Fruit fly (Drosophila melanogaster) whole organism, embryonic: ENCODE results near the gene CG42591.

ENCODE experiments used
- Abd-B ChIP-seq: fragments of 200-800 bp; sonication (Bioruptor generic); optimal IDR thresholded peaks from 2 replicates; lab custom pipeline; 2018; ENCODE audit warnings: missing biosample characterization, mild to moderate bottlenecking, missing genetic modification characterization, moderate library complexity
- Atf6 ChIP-seq: fragments of 200-800 bp; sonication (Bioruptor generic); IDR thresholded peaks from 2 replicates; pipeline ENCODE4 v1.3.6; 2022; ENCODE audit warnings: missing biosample characterization, missing genetic modification characterization
- BEAF-32 ChIP-seq: fragments of 200-800 bp; sonication (Bioruptor generic); optimal IDR thresholded peaks from 3 replicates; lab custom pipeline; 2017; ENCODE audit warnings: missing biosample characterization, missing genetic modification characterization, mild to moderate bottlenecking, moderate library complexity, missing genetic modification reagents
- CG11247 ChIP-seq: fragments of 200-800 bp; sonication (Bioruptor generic); IDR thresholded peaks from 2 replicates; pipeline ENCODE4 v1.3.6; 2022; ENCODE audit warnings: missing biosample characterization, missing genetic modification characterization
- CG12155 ChIP-seq: fragments of 200-800 bp; sonication (Bioruptor generic); optimal IDR thresholded peaks from 3 replicates; lab custom pipeline; 2016; ENCODE audit warnings: missing biosample characterization, missing genetic modification characterization
- CG12391 ChIP-seq: fragments of 200-800 bp; sonication (Bioruptor generic); optimal IDR thresholded peaks from 3 replicates; lab custom pipeline; 2018; ENCODE audit warnings: missing biosample characterization, mild to moderate bottlenecking, missing genetic modification characterization, moderate library complexity
- CG12942 ChIP-seq: fragments of 200-800 bp; sonication (Bioruptor generic); optimal IDR thresholded peaks from 3 replicates; lab custom pipeline; 2016; ENCODE audit warnings: missing biosample characterization, missing genetic modification characterization
- CG13894 ChIP-seq: fragments of 200-800 bp; sonication (Bioruptor generic); optimal IDR thresholded peaks from 3 replicates; lab custom pipeline; 2018; ENCODE audit warnings: missing biosample characterization, mild to moderate bottlenecking, missing genetic modification characterization, moderate library complexity
- CG14050 ChIP-seq: fragments of 200-800 bp; sonication (Bioruptor generic); IDR thresholded peaks from 3 replicates; pipeline ENCODE4 v1.3.6; 2022; ENCODE audit warnings: missing biosample characterization, missing genetic modification characterization
- CG15073 ChIP-seq: fragments of 200-800 bp; sonication (Bioruptor generic); optimal IDR thresholded peaks from 2 replicates; lab custom pipeline; 2016; ENCODE audit warnings: missing biosample characterization, missing genetic modification characterization
- CG2129 ChIP-seq: fragments of 200-800 bp; sonication (Bioruptor generic); IDR thresholded peaks from 2 replicates; pipeline ENCODE4 v1.3.6; 2022; ENCODE audit warnings: missing biosample characterization, missing genetic modification characterization; ENCODE audit not compliant: partially characterized antibody
- CG2199 ChIP-seq: fragments of 200-800 bp; sonication (Bioruptor generic); IDR thresholded peaks from 3 replicates; pipeline ENCODE4 v1.3.6; 2022; ENCODE audit warnings: missing biosample characterization, missing genetic modification characterization
- CG3726 ChIP-seq: fragments of 200-800 bp; sonication (Bioruptor generic); IDR thresholded peaks from 3 replicates; pipeline ENCODE4, ENCODE4 v1.3.6; 2022; ENCODE audit warnings: missing biosample characterization, missing genetic modification characterization
- CG6689 ChIP-seq: fragments of 200-800 bp; sonication (Bioruptor generic); IDR thresholded peaks from 2 replicates; pipeline ENCODE4 v1.3.6; 2022; ENCODE audit warnings: missing biosample characterization, missing genetic modification characterization
- CG6854 ChIP-seq: fragments of 200-800 bp; sonication (Bioruptor generic); optimal IDR thresholded peaks from 3 replicates; lab custom pipeline; 2017; ENCODE audit warnings: missing biosample characterization, mild to moderate bottlenecking, missing genetic modification characterization
- CG8290 ChIP-seq, 3 experiments: fragments of 200-800 bp; sonication (Bioruptor generic); optimal IDR thresholded peaks; 2 replicates each; lab custom pipeline; 2016 to 2019; ENCODE audit warnings: missing biosample characterization in 3 of 3, missing genetic modification characterization in 3 of 3, mild to moderate bottlenecking in 2 of 3, moderate library complexity in 1 of 3
- CG8765 ChIP-seq: fragments of 200-800 bp; sonication (Bioruptor generic); IDR thresholded peaks from 2 replicates; pipeline ENCODE4 v1.3.6; 2022; ENCODE audit warnings: missing biosample characterization, missing genetic modification characterization
- CG9609 ChIP-seq: fragments of 200-800 bp; sonication (Bioruptor generic); optimal IDR thresholded peaks from 3 replicates; lab custom pipeline; 2016; ENCODE audit warnings: missing biosample characterization, missing genetic modification characterization
- D ChIP-seq, 2 experiments: fragments of 200-800 bp in 1 of 2; fragments of >200 bp in 1 of 2; sonication (Bioruptor generic) in 1 of 2; optimal IDR thresholded peaks; 2 replicates in 1 of 2; 3 replicates in 1 of 2; lab custom pipeline; 2017; ENCODE audit warnings: mild to moderate bottlenecking in 1 of 2, missing biosample characterization in 1 of 2, missing genetic modification characterization in 1 of 2, missing genetic modification reagents in 1 of 2
- D19A ChIP-seq: fragments of 200-800 bp; optimal IDR thresholded peaks from 3 replicates; lab custom pipeline; 2019; ENCODE audit warnings: missing biosample characterization, mild to moderate bottlenecking, missing genetic modification characterization, moderate library complexity
- E2f1 ChIP-seq: fragments of 200-800 bp; sonication (Bioruptor generic); IDR thresholded peaks from 2 replicates; pipeline ENCODE4 v1.3.6; 2022; ENCODE audit warnings: missing biosample characterization, missing genetic modification characterization
- Elba2 ChIP-seq: fragments of 200-800 bp; sonication (Bioruptor generic); optimal IDR thresholded peaks from 3 replicates; lab custom pipeline; 2016; ENCODE audit warnings: missing biosample characterization, missing genetic modification characterization
- H15 ChIP-seq: fragments of 200-800 bp; sonication (Bioruptor generic); IDR thresholded peaks from 3 replicates; pipeline ENCODE4 v1.3.6; 2022; ENCODE audit warnings: missing biosample characterization, missing genetic modification characterization
- HLH4C ChIP-seq: fragments of 200-800 bp; sonication (Bioruptor generic); IDR thresholded peaks from 3 replicates; pipeline ENCODE4 v1.3.6; 2022; ENCODE audit warnings: missing biosample characterization, missing genetic modification characterization; ENCODE audit not compliant: partially characterized antibody
- HLHmδ ChIP-seq: fragments of 200-800 bp; sonication (Bioruptor generic); optimal IDR thresholded peaks from 2 replicates; lab custom pipeline; 2018; ENCODE audit warnings: missing biosample characterization, mild to moderate bottlenecking, missing genetic modification characterization, moderate library complexity
- HmgZ ChIP-seq: fragments of 200-800 bp; sonication (Bioruptor generic); optimal IDR thresholded peaks from 2 replicates; lab custom pipeline; 2018; ENCODE audit warnings: missing biosample characterization, mild to moderate bottlenecking, missing genetic modification characterization
- Hr78 ChIP-seq, 2 experiments: fragments of 200-800 bp in 1 of 2; fragments of >200 bp in 1 of 2; sonication (Bioruptor generic) in 1 of 2; optimal IDR thresholded peaks; 2 replicates each; lab custom pipeline; 2017 to 2019; ENCODE audit warnings: missing biosample characterization in 2 of 2, missing genetic modification characterization in 2 of 2, mild to moderate bottlenecking in 1 of 2, moderate library complexity in 1 of 2
- Mad ChIP-seq: fragments of 200-800 bp; sonication (Bioruptor generic); optimal IDR thresholded peaks from 2 replicates; lab custom pipeline; 2016; ENCODE audit warnings: missing biosample characterization, missing genetic modification characterization
- NC2β ChIP-seq: fragments of 200-800 bp; sonication (Bioruptor generic); optimal IDR thresholded peaks from 2 replicates; lab custom pipeline; 2016; ENCODE audit warnings: missing biosample characterization, missing genetic modification characterization
- NK7.1 ChIP-seq: fragments of 200-800 bp; sonication (Bioruptor generic); optimal IDR thresholded peaks from 3 replicates; lab custom pipeline; 2016; ENCODE audit warnings: missing biosample characterization, missing genetic modification characterization
- amos ChIP-seq: fragments of 200-800 bp; sonication (Bioruptor generic); IDR thresholded peaks from 2 replicates; pipeline ENCODE4 v1.3.6; 2022; ENCODE audit warnings: missing biosample characterization, missing genetic modification characterization; ENCODE audit not compliant: partially characterized antibody
- ap ChIP-seq: fragments of 200-800 bp; sonication (Bioruptor generic); IDR thresholded peaks from 2 replicates; pipeline ENCODE4 v1.3.6; 2022; ENCODE audit warnings: missing biosample characterization, missing genetic modification characterization
- ato ChIP-seq: fragments of 200-800 bp; sonication (Bioruptor generic); IDR thresholded peaks from 2 replicates; pipeline ENCODE4 v1.3.6; 2022; ENCODE audit warnings: missing biosample characterization, missing genetic modification characterization; ENCODE audit not compliant: partially characterized antibody
- bigmax ChIP-seq: fragments of 200-800 bp; sonication (Bioruptor generic); optimal IDR thresholded peaks from 2 replicates; lab custom pipeline; 2018; ENCODE audit warnings: missing biosample characterization, mild to moderate bottlenecking, missing genetic modification characterization
- bsh ChIP-seq, 2 experiments: fragments of 200-800 bp; sonication (Bioruptor generic); optimal IDR thresholded peaks; 2 replicates each; lab custom pipeline; 2017 to 2018; ENCODE audit warnings: mild to moderate bottlenecking in 2 of 2, missing biosample characterization in 2 of 2, missing genetic modification characterization in 2 of 2, moderate library complexity in 1 of 2
- caup ChIP-seq: fragments of 200-800 bp; sonication (Bioruptor generic); optimal IDR thresholded peaks from 3 replicates; lab custom pipeline; 2017; ENCODE audit warnings: missing biosample characterization, mild to moderate bottlenecking, missing genetic modification characterization, moderate library complexity; ENCODE audit not compliant: severe bottlenecking
- grn ChIP-seq: fragments of 200-800 bp; sonication (Bioruptor generic); optimal IDR thresholded peaks from 3 replicates; lab custom pipeline; 2017; ENCODE audit warnings: missing biosample characterization, missing genetic modification characterization
- gsb-n ChIP-seq: fragments of 200-800 bp; sonication (Bioruptor generic); optimal IDR thresholded peaks from 3 replicates; lab custom pipeline; 2018; ENCODE audit warnings: missing biosample characterization, mild to moderate bottlenecking, missing genetic modification characterization
- knrl ChIP-seq: fragments of 200-800 bp; sonication (Bioruptor generic); IDR thresholded peaks from 3 replicates; pipeline ENCODE4 v1.3.6; 2022; ENCODE audit warnings: missing biosample characterization, missing genetic modification characterization; ENCODE audit not compliant: partially characterized antibody
- maf-S ChIP-seq: fragments of 200-800 bp; sonication (Bioruptor generic); optimal IDR thresholded peaks from 2 replicates; lab custom pipeline; 2016; ENCODE audit warnings: missing biosample characterization, missing genetic modification characterization
- odd ChIP-seq: fragments of 200-800 bp; sonication (Bioruptor generic); optimal IDR thresholded peaks from 2 replicates; lab custom pipeline; 2017; ENCODE audit warnings: missing biosample characterization, mild to moderate bottlenecking, missing genetic modification characterization
- p53 ChIP-seq: fragments of 200-800 bp; sonication (Bioruptor generic); optimal IDR thresholded peaks from 2 replicates; lab custom pipeline; 2016; ENCODE audit warnings: missing biosample characterization, missing genetic modification characterization
- pzg ChIP-seq: fragments of 200-800 bp; sonication (Bioruptor generic); optimal IDR thresholded peaks from 3 replicates; lab custom pipeline; 2018; ENCODE audit warnings: missing biosample characterization, mild to moderate bottlenecking, missing genetic modification characterization, moderate library complexity
- sens ChIP-seq: fragments of 200-800 bp; sonication (Bioruptor generic); peaks from one replicate; lab custom pipeline; 2016; ENCODE audit warnings: missing biosample characterization, missing genetic modification characterization
- sug ChIP-seq: fragments of 200-800 bp; optimal IDR thresholded peaks from 2 replicates; lab custom pipeline; 2019; ENCODE audit warnings: missing biosample characterization, mild to moderate bottlenecking, missing genetic modification characterization, moderate library complexity
- tgo ChIP-seq: fragments of 200-800 bp; sonication (Bioruptor generic); IDR thresholded peaks from 3 replicates; pipeline ENCODE4 v1.3.6; 2022; ENCODE audit warnings: missing biosample characterization, missing genetic modification characterization
- vnd ChIP-seq: fragments of 200-800 bp; sonication (Bioruptor generic); IDR thresholded peaks from 3 replicates; pipeline ENCODE4 v1.3.6; 2022; ENCODE audit warnings: missing biosample characterization, missing genetic modification characterization; ENCODE audit not compliant: partially characterized antibody

Gene CG42591

dm6 chr3L:8065575-8066410 is 4.0 kb downstream of the CG42591 start (continued):
- peak; percentile 77 for TF ChIP-seq HLH4C (GFP tag; lab: Robert Waterston, UW)
- TF ChIP-seq E2f1 (GFP tag; lab: Robert Waterston, UW) = no peak
- TF ChIP-seq CG14050 (GFP tag; lab: Robert Waterston, UW) = no peak
- no peak for TF ChIP-seq sug (tag; lab: Kevin White, UChicago)
- no peak for TF ChIP-seq bigmax
- no peak for TF ChIP-seq HmgZ (tag; lab: Kevin White, UChicago)
- TF ChIP-seq knrl (GFP tag; lab: Robert Waterston, UW) = peak; percentile 67
- peak; percentile 34 for TF ChIP-seq gsb-n (tag; lab: Kevin White, UChicago)
- TF ChIP-seq Elba2 (GFP tag; lab: Kevin White, UChicago) = no peak
- TF ChIP-seq Hr78 (GFP tag; optimal IDR thresholded peaks at IDR 0.05; lab: Kevin White, UChicago) = no peak
- TF ChIP-seq CG11247 (GFP tag; lab: Robert Waterston, UW) = no peak
- peak; percentile 39 for TF ChIP-seq D19A
- TF ChIP-seq Abd-B = no peak
- no peak for TF ChIP-seq CG9609 (GFP tag; lab: Kevin White, UChicago)
- no peak for TF ChIP-seq H15 (GFP tag; lab: Robert Waterston, UW)
- no peak for TF ChIP-seq CG12942 (GFP tag; lab: Kevin White, UChicago)
- TF ChIP-seq CG3726 = no peak
- peak; percentile 57 for TF ChIP-seq sens
- TF ChIP-seq BEAF-32 (GFP tag; lab: Kevin White, UChicago) = no peak
- TF ChIP-seq odd (GFP tag; lab: Kevin White, UChicago) = no peak
- no peak for TF ChIP-seq ap
- TF ChIP-seq CG12391 (tag; lab: Kevin White, UChicago) = peak; percentile 28
- peak in 1 of 2 experiments; percentile 14 for TF ChIP-seq bsh (GFP tag; optimal IDR thresholded peaks at IDR 0.05; lab: Kevin White, UChicago)
- TF ChIP-seq NK7.1 (GFP tag; lab: Kevin White, UChicago) = no peak
- no peak for TF ChIP-seq CG8290 (GFP tag; optimal IDR thresholded peaks at IDR 0.05; lab: Kevin White, UChicago)
- peak in 1 of 2 experiments; percentile 18 for TF ChIP-seq CG8290 (tag; optimal IDR thresholded peaks at IDR 0.05; lab: Kevin White, UChicago)
- TF ChIP-seq CG2129 (GFP tag; lab: Robert Waterston, UW) = no peak
- no peak for TF ChIP-seq grn (GFP tag; lab: Kevin White, UChicago)
- peak; percentile 64; the same call in 2 of the 3 replicates for TF ChIP-seq vnd (GFP tag; lab: Robert Waterston, UW)
- no peak for TF ChIP-seq CG6689 (GFP tag; lab: Robert Waterston, UW)
- TF ChIP-seq amos (GFP tag; lab: Robert Waterston, UW) = peak; percentile 89
- no peak for TF ChIP-seq Mad (GFP tag; lab: Kevin White, UChicago)
- peak; percentile 85 for TF ChIP-seq ato (GFP tag; lab: Robert Waterston, UW)
- TF ChIP-seq p53 (GFP tag; lab: Kevin White, UChicago) = no peak
- no peak for TF ChIP-seq CG6854 (GFP tag; lab: Kevin White, UChicago)
- TF ChIP-seq NC2β = no peak
- no peak for TF ChIP-seq maf-S (GFP tag; lab: Kevin White, UChicago)
- no peak for TF ChIP-seq caup (GFP tag; lab: Kevin White, UChicago)
- no peak for TF ChIP-seq tgo (GFP tag; lab: Robert Waterston, UW)
- TF ChIP-seq Atf6 (GFP tag; lab: Robert Waterston, UW) = no peak
- no peak for TF ChIP-seq CG8765
- TF ChIP-seq CG15073 = no peak
- TF ChIP-seq CG13894 (tag; lab: Kevin White, UChicago) = no peak
- no peak for TF ChIP-seq D (optimal IDR thresholded peaks at IDR 0.05; lab: Kevin White, UChicago)
- no peak for TF ChIP-seq D (GFP tag; optimal IDR thresholded peaks at IDR 0.05; lab: Kevin White, UChicago)
- TF ChIP-seq CG2199 = 0 out of 3 replicates have a peak, but pooled peaks have one; percentile 41
- peak; percentile 40 for TF ChIP-seq HLHmδ
- TF ChIP-seq CG12155 = peak; percentile 91
- TF ChIP-seq pzg = no peak
